Fruit fly (Drosophila melanogaster) whole organism, pupa: ENCODE results near the gene CG46462.

Source experiments
- CG14655 ChIP-seq: fragments of 200-800 bp; sonication (Bioruptor generic); optimal IDR thresholded peaks from 3 replicates; lab custom pipeline; 2017; ENCODE audit warnings: mild to moderate bottlenecking, missing biosample characterization, missing genetic modification reagents, missing genetic modification characterization
- CG17806 ChIP-seq: fragments of 200-800 bp; sonication (Bioruptor generic); optimal IDR thresholded peaks from 2 replicates; lab custom pipeline; 2018; ENCODE audit warnings: missing biosample characterization, mild to moderate bottlenecking, missing genetic modification characterization, moderate library complexity
- CG9948 ChIP-seq: fragments of 200-800 bp; sonication (Bioruptor generic); optimal IDR thresholded peaks from 2 replicates; lab custom pipeline; 2018; ENCODE audit warnings: missing biosample characterization, mild to moderate bottlenecking, missing genetic modification characterization, moderate library complexity
- D1 ChIP-seq: fragments of 200-800 bp; sonication (Bioruptor generic); optimal IDR thresholded peaks from 2 replicates; lab custom pipeline; 2018; ENCODE audit warnings: missing biosample characterization, mild to moderate bottlenecking, missing genetic modification characterization, moderate library complexity
- Ets98B ChIP-seq: fragments of 200-800 bp; sonication (Bioruptor generic); IDR thresholded peaks from 2 replicates; pipeline ENCODE4 v1.3.6; 2022; ENCODE audit warnings: missing biosample characterization, missing genetic modification characterization
- Snoo ChIP-seq: fragments of 200-800 bp; sonication (Bioruptor generic); optimal IDR thresholded peaks from 3 replicates; lab custom pipeline; 2017; ENCODE audit warnings: missing biosample characterization, mild to moderate bottlenecking, missing genetic modification characterization, inconsistent platforms
- fd96Ca ChIP-seq: fragments of 200-800 bp; sonication (Bioruptor generic); IDR thresholded peaks from 3 replicates; pipeline ENCODE4 v1.3.6; 2022; ENCODE audit warnings: missing biosample characterization, missing genetic modification characterization
- rn ChIP-seq: fragments of 200-800 bp; sonication (Bioruptor generic); IDR thresholded peaks from 2 replicates; pipeline ENCODE4 v1.3.6; 2022; ENCODE audit warnings: missing biosample characterization, missing genetic modification characterization

- TF ChIP-seq CG17806 (tag; lab: Kevin White, UChicago) (no peak), Snoo (tag; lab: Kevin White, UChicago) (no peak), CG9948 (no peak), Ets98B (no peak), rn (GFP tag; lab: Robert Waterston, UW) (no peak), CG14655 (GFP tag; lab: Kevin White, UChicago) (no peak), D1 (tag; lab: Kevin White, UChicago) (no peak), fd96Ca (GFP tag; lab: Robert Waterston, UW) (no peak)
Observed at dm6 chr3L:19954426-19954825, 22.9 kb downstream of the CG46462 start, which contains the start of gene CG42654.
